Worm (Caenorhabditis elegans) whole organism, L4 larva: ENCODE measurements around the gene bbs-5.

ENCODE experiments used
- ZK546.5 ChIP-seq, 2 experiments: sonication (generic microtip); optimal IDR thresholded peaks; 2 replicates each; lab custom pipeline; 2017; ENCODE audit warnings: missing biosample characterization in 2 of 2, missing genetic modification characterization in 2 of 2
- dpl-1 ChIP-seq: fragments of 150-350 bp; optimal IDR thresholded peaks from 2 replicates; lab custom pipeline; 2014; ENCODE audit warnings: missing biosample characterization, missing genetic modification reagents, missing genetic modification characterization
- egl-27 ChIP-seq: sonication (generic microtip); optimal IDR thresholded peaks from 3 replicates; lab custom pipeline; 2017; ENCODE audit warnings: missing biosample characterization, missing genetic modification reagents, missing genetic modification characterization
- lin-13 ChIP-seq: fragments of 150-350 bp; optimal IDR thresholded peaks from 2 replicates; lab custom pipeline; 2014; ENCODE audit warnings: missing biosample characterization, missing genetic modification reagents, missing genetic modification characterization
- nhr-25 ChIP-seq: sonication (generic microtip); optimal IDR thresholded peaks from 2 replicates; lab custom pipeline; 2017; ENCODE audit warnings: missing genetic modification characterization, mild to moderate bottlenecking, missing compliant biosample characterization, antibody characterized with exemption, moderate library complexity, borderline replicate concordance; ENCODE audit not compliant: insufficient read depth
- nhr-6 ChIP-seq: fragments of 150-350 bp; optimal IDR thresholded peaks from 2 replicates; lab custom pipeline; 2014; ENCODE audit warnings: missing biosample characterization, missing genetic modification characterization
- nhr-77 ChIP-seq: fragments of 150-350 bp; optimal IDR thresholded peaks from 2 replicates; lab custom pipeline; 2014; ENCODE audit warnings: missing biosample characterization, missing genetic modification characterization
- pqm-1 ChIP-seq: sonication (generic microtip); optimal IDR thresholded peaks from 2 replicates; lab custom pipeline; 2017; ENCODE audit warnings: missing biosample characterization, missing genetic modification characterization
- unc-39 ChIP-seq: sonication (generic microtip); optimal IDR thresholded peaks from 2 replicates; lab custom pipeline; 2017; ENCODE audit warnings: missing biosample characterization, missing genetic modification characterization

ce11 chrIII:10236291-10236871 is 25.2 kb downstream of the bbs-5 start:
- TF ChIP-seq pqm-1 (tag; lab: Kevin White, UChicago): no peak
- TF ChIP-seq unc-39: no peak
- TF ChIP-seq lin-13 (GFP tag; lab: Kevin White, UChicago): no peak
- no peak for TF ChIP-seq nhr-6 (tag; lab: Kevin White, UChicago)
- TF ChIP-seq egl-27: no peak
- no peak for TF ChIP-seq ZK546.5 (tag; optimal IDR thresholded peaks at IDR 0.05; lab: Kevin White, UChicago)
- TF ChIP-seq nhr-77 (tag; lab: Kevin White, UChicago): no peak
- no peak for TF ChIP-seq dpl-1 (GFP tag; lab: Kevin White, UChicago)
- TF ChIP-seq nhr-25: no peak
